Worm (Caenorhabditis elegans): Measurements from ENCODE around the gene fbxa-94.

fbxa-94 gene

ce11 chrV:15563985-15564384, 8.7 kb upstream of the fbxa-94 start (continued):
- no peak for TF ChIP-seq attf-4 (tag; optimal IDR thresholded peaks at IDR 0.05)
- TF ChIP-seq jun-1 (tag; optimal IDR thresholded peaks at IDR 0.05): no peak
- no peak for TF ChIP-seq Y48G9A.11 (GFP tag; IDR thresholded peaks at IDR 0.05)
- TF ChIP-seq T26A8.4 (GFP tag; IDR thresholded peaks at IDR 0.05): no peak
- TF ChIP-seq daf-16 (GFP tag; optimal IDR thresholded peaks at IDR 0.05): peak in 1 of 2 experiments; percentile 48
- TF ChIP-seq daf-16 (tag; optimal IDR thresholded peaks at IDR 0.05): peak; percentile 82
- peak; percentile 7 for TF ChIP-seq dpl-1 (GFP tag; optimal IDR thresholded peaks at IDR 0.05)
- 0 out of 2 replicates have a peak, but pooled peaks have one; percentile 12 for TF ChIP-seq pha-4 (GFP tag; IDR thresholded peaks at IDR 0.05)
- no peak for TF ChIP-seq pha-4 (tag; optimal IDR thresholded peaks at IDR 0.05)
- no peak for TF ChIP-seq lin-38 (GFP tag; IDR thresholded peaks at IDR 0.05)
- peak; percentile 68 for TF ChIP-seq nhr-77 (tag; optimal IDR thresholded peaks at IDR 0.05)
- no peak for TF ChIP-seq Y105C5A.15 (GFP tag; IDR thresholded peaks at IDR 0.05)
- TF ChIP-seq mxl-3 (GFP tag; optimal IDR thresholded peaks at IDR 0.05): peak; percentile 15
- no peak for TF ChIP-seq ZK337.2 (GFP tag; IDR thresholded peaks at IDR 0.05)
- TF ChIP-seq set-16 (GFP tag; IDR thresholded peaks at IDR 0.05): no peak
- TF ChIP-seq zfp-3 (GFP tag; conservative IDR thresholded peaks at IDR 0.05): no peak; the same call in 1 of the 2 replicates
- peak; percentile 37 for TF ChIP-seq pqm-1 (tag; optimal IDR thresholded peaks at IDR 0.05)
- peak; percentile 81 for TF ChIP-seq dmd-6 (GFP tag; IDR thresholded peaks at IDR 0.05)

ce11 chrV:15566511-15567178, 6.1 kb upstream of the fbxa-94 start:
- TF ChIP-seq fos-1 (tag; optimal IDR thresholded peaks at IDR 0.05) (no peak), dpl-1 (GFP tag; optimal IDR thresholded peaks at IDR 0.05) (peak; percentile 64), lir-3 (tag; optimal IDR thresholded peaks at IDR 0.05) (no peak), nhr-102 (tag; optimal IDR thresholded peaks at IDR 0.05) (peak; percentile 74), daf-19 (GFP tag; conservative IDR thresholded peaks at IDR 0.05) (no peak), egl-43 (GFP tag; IDR thresholded peaks at IDR 0.05) (no peak), nhr-11 (tag; optimal IDR thresholded peaks at IDR 0.05) (peak; percentile 93), zfp-3 (GFP tag; conservative IDR thresholded peaks at IDR 0.05) (no peak), dmd-6 (GFP tag; IDR thresholded peaks at IDR 0.05) (peak; percentile 62), mdl-1 (tag; optimal IDR thresholded peaks at IDR 0.05) (peak; percentile 60 to 98), gei-8 (GFP tag; optimal IDR thresholded peaks at IDR 0.05) (no peak), egl-27 (tag; optimal IDR thresholded peaks at IDR 0.05) (no peak), nhr-42 (GFP tag; IDR thresholded peaks at IDR 0.05) (no peak), nhr-237 (tag; optimal IDR thresholded peaks at IDR 0.05) (no peak), set-16 (GFP tag; IDR thresholded peaks at IDR 0.05) (peak; percentile 47; the same call in 1 of the 2 replicates), pqm-1 (tag; optimal IDR thresholded peaks at IDR 0.05) (no peak), spr-1 (tag; optimal IDR thresholded peaks at IDR 0.05) (no peak), hif-1 (tag; optimal IDR thresholded peaks at IDR 0.05) (peak in 1 of 2 experiments; percentile 70), fkh-10 (GFP tag; optimal IDR thresholded peaks at IDR 0.05) (no peak), ceh-28 (tag; optimal IDR thresholded peaks at IDR 0.05) (no peak), ceh-44 (GFP tag; IDR thresholded peaks at IDR 0.05) (no peak), daf-16 (GFP tag; optimal IDR thresholded peaks at IDR 0.05) (peak in 1 of 2 experiments; percentile 54), daf-16 (tag; optimal IDR thresholded peaks at IDR 0.05) (peak; percentile 76), hlh-11 (tag; optimal IDR thresholded peaks at IDR 0.05) (peak; percentile 93), Y48G9A.11 (GFP tag; IDR thresholded peaks at IDR 0.05) (no peak), nhr-48 (tag; optimal IDR thresholded peaks at IDR 0.05) (peak; percentile 65), mes-2 (tag; optimal IDR thresholded peaks at IDR 0.05; ENCODE audit: poor library complexity, severe bottlenecking) (peak; percentile 63), aha-1 (tag) (peak; percentile 99), Y105C5A.15 (GFP tag; IDR thresholded peaks at IDR 0.05) (no peak), nhr-77 (tag; optimal IDR thresholded peaks at IDR 0.05) (peak; percentile 96), snpc-4 (tag; optimal IDR thresholded peaks at IDR 0.05) (peak; percentile 13), dmd-8 (GFP tag; IDR thresholded peaks at IDR 0.05) (no peak), daf-8 (GFP tag; IDR thresholded peaks at IDR 0.05) (no peak), dve-1 (tag; optimal IDR thresholded peaks at IDR 0.05; ENCODE audit: insufficient read depth) (peak; percentile 86), Y75B8A.6 (GFP tag; IDR thresholded peaks at IDR 0.05) (no peak), F26F4.8 (GFP tag; conservative IDR thresholded peaks at IDR 0.05) (no peak), zip-11 (GFP tag; IDR thresholded peaks at IDR 0.05) (no peak), pha-4 (GFP tag; IDR thresholded peaks at IDR 0.05) (no peak), pha-4 (tag; optimal IDR thresholded peaks at IDR 0.05) (no peak), hlh-30 (tag; optimal IDR thresholded peaks at IDR 0.05; ENCODE audit: insufficient read depth) (peak; percentile 97), jun-1 (tag; optimal IDR thresholded peaks at IDR 0.05) (no peak), php-3 (GFP tag; IDR thresholded peaks at IDR 0.05) (peak; percentile 52; the same call in 1 of the 2 replicates)

Data from whole organism, L4 larva.